Worm (Caenorhabditis elegans): ENCODE data around the gene sri-65.

The sri-65 gene

DNA sequence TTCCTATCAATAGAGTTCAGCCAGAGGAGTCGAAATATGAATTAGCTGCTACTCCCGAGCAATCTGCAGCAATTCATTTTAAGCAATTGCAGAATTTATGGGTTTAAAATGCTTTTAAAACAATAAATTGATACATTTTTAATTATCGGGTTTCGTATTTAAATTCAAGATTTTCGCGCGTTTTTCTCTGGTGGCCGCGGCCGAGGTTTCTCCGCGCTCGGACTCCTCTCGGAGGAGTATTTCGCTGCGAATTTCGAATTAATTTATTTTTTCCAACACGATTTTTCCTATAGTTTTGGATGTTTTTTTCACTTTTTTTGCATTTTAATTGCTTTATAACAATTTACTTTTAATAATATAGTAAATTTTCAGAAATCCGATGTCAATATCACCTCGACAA lies 13.4 kb upstream of the sri-65 start, which contains the start of gene F13A7.14 (continued):
- TF ChIP-seq C04F5.9 (tag; optimal IDR thresholded peaks at IDR 0.05) (peak; percentile 88), nhr-90 (tag; optimal IDR thresholded peaks at IDR 0.05; ENCODE audit: poor library complexity) (peak; percentile 97), ztf-4 (tag; optimal IDR thresholded peaks at IDR 0.05) (peak; percentile 58), ceh-63 (GFP tag; optimal IDR thresholded peaks at IDR 0.05) (peak; percentile 32), zag-1 (tag; optimal IDR thresholded peaks at IDR 0.05) (no peak), aha-1 (tag; optimal IDR thresholded peaks at IDR 0.05) (no peak), C34B4.2 (tag; optimal IDR thresholded peaks at IDR 0.05) (no peak), tlp-1 (tag; optimal IDR thresholded peaks at IDR 0.05) (no peak), tbx-2 (tag; optimal IDR thresholded peaks at IDR 0.05) (peak; percentile 96), fos-1 (tag; optimal IDR thresholded peaks at IDR 0.05) (no peak), sptf-1 (tag; optimal IDR thresholded peaks at IDR 0.05) (no peak), nhr-28 (tag; optimal IDR thresholded peaks at IDR 0.05) (no peak), nhr-237 (tag; optimal IDR thresholded peaks at IDR 0.05) (no peak), jun-1 (tag; optimal IDR thresholded peaks at IDR 0.05) (peak; percentile 54), Y116A8C.19 (tag; optimal IDR thresholded peaks at IDR 0.05; ENCODE audit: borderline replicate concordance) (peak; percentile 83), ceh-90 (tag; optimal IDR thresholded peaks at IDR 0.05) (peak; percentile 95), mdl-1 (tag; optimal IDR thresholded peaks at IDR 0.05) (peak in 1 of 2 experiments; percentile 47), lin-39 (tag; optimal IDR thresholded peaks at IDR 0.05) (peak; percentile 78), unc-30 (tag; optimal IDR thresholded peaks at IDR 0.05) (no peak), nhr-47 (tag; optimal IDR thresholded peaks at IDR 0.05) (peak; percentile 95), lin-35 (GFP tag; optimal IDR thresholded peaks at IDR 0.05) (peak; percentile 96 to 97), ceh-82 (tag; optimal IDR thresholded peaks at IDR 0.05) (peak; percentile 68 to 81 (median 70)), rnt-1 (tag; optimal IDR thresholded peaks at IDR 0.05) (peak; percentile 99), efl-3 (GFP tag; optimal IDR thresholded peaks at IDR 0.05) (peak; percentile 79), hlh-17 (GFP tag; optimal IDR thresholded peaks at IDR 0.05; ENCODE audit: borderline replicate concordance) (peak; percentile 67), blmp-1 (tag; optimal IDR thresholded peaks at IDR 0.05) (peak; percentile 46), isw-1 (GFP tag; IDR thresholded peaks at IDR 0.05) (peak; percentile 82), mep-1 (tag; optimal IDR thresholded peaks at IDR 0.05) (peak; percentile 79), nhr-12 (tag; optimal IDR thresholded peaks at IDR 0.05) (no peak), lin-15B (tag; optimal IDR thresholded peaks at IDR 0.05) (peak; percentile 64), dsc-1 (tag; optimal IDR thresholded peaks at IDR 0.05) (peak; percentile 96), zip-4 (GFP tag; optimal IDR thresholded peaks at IDR 0.05) (peak; percentile 80), lsy-2 (tag; optimal IDR thresholded peaks at IDR 0.05) (peak; percentile 79 to 89), unc-86 (tag; optimal IDR thresholded peaks at IDR 0.05) (peak; percentile 83), nhr-77 (tag; optimal IDR thresholded peaks at IDR 0.05) (peak; percentile 1), ama-1 (optimal IDR thresholded peaks at IDR 0.05) (no peak), elt-2 (tag; optimal IDR thresholded peaks at IDR 0.05) (peak; percentile 81), nhr-76 (tag; optimal IDR thresholded peaks at IDR 0.05) (no peak), ets-5 (GFP tag; IDR thresholded peaks at IDR 0.05) (no peak), mab-9 (GFP tag; IDR thresholded peaks at IDR 0.05) (peak; percentile 94), egl-13 (tag; optimal IDR thresholded peaks at IDR 0.05) (peak; percentile 94), mef-2 (tag; optimal IDR thresholded peaks at IDR 0.05) (no peak), fkh-10 (GFP tag; optimal IDR thresholded peaks at IDR 0.05) (no peak)

ce11 chrV:16399388-16399787 lies 11.2 kb upstream of the sri-65 start, which contains the start of gene sre-36:
Gene sre-36 (plus strand): TSS chrV:16399688.
- no peak for TF ChIP-seq ceh-63 (GFP tag; optimal IDR thresholded peaks at IDR 0.05)
- no peak for TF ChIP-seq C04F5.9 (tag; optimal IDR thresholded peaks at IDR 0.05)
- TF ChIP-seq irx-1 (tag; optimal IDR thresholded peaks at IDR 0.05) = no peak
- TF ChIP-seq aha-1 (tag; optimal IDR thresholded peaks at IDR 0.05) = no peak
- no peak for TF ChIP-seq elt-2 (tag; optimal IDR thresholded peaks at IDR 0.05)
- no peak for TF ChIP-seq zag-1 (tag; optimal IDR thresholded peaks at IDR 0.05)
- no peak for TF ChIP-seq lir-3 (tag; optimal IDR thresholded peaks at IDR 0.05; ENCODE audit: poor library complexity)
- TF ChIP-seq jun-1 (tag; optimal IDR thresholded peaks at IDR 0.05) = no peak
- no peak for TF ChIP-seq fos-1 (tag; optimal IDR thresholded peaks at IDR 0.05)
- TF ChIP-seq tbx-2 (tag; optimal IDR thresholded peaks at IDR 0.05) = no peak
- TF ChIP-seq F16B12.6 (tag; optimal IDR thresholded peaks at IDR 0.05) = no peak
- TF ChIP-seq C16A3.4 (tag; optimal IDR thresholded peaks at IDR 0.05) = no peak
- TF ChIP-seq ceh-8 (GFP tag; optimal IDR thresholded peaks at IDR 0.05) = no peak
- no peak for TF ChIP-seq nhr-20 (tag; optimal IDR thresholded peaks at IDR 0.05)
- no peak for TF ChIP-seq alr-1 (tag; optimal IDR thresholded peaks at IDR 0.05; ENCODE audit: borderline replicate concordance)
- TF ChIP-seq mef-2 (tag; optimal IDR thresholded peaks at IDR 0.05) = no peak
- no peak for TF ChIP-seq lin-35 (GFP tag; optimal IDR thresholded peaks at IDR 0.05)
- TF ChIP-seq fkh-4 (tag; optimal IDR thresholded peaks at IDR 0.05; ENCODE audit: borderline replicate concordance) = no peak

Measured in whole organism, L1 larva.